Worm (Caenorhabditis elegans) whole organism, early embryonic: ENCODE results near the gene T23B5.6.

Experiments
- ama-1 ChIP-seq: fragments of 150-350 bp; optimal IDR thresholded peaks from 2 replicates; lab custom pipeline; 2014
- scrt-1 ChIP-seq: fragments of 200-800 bp; sonication (Bioruptor generic); IDR thresholded peaks from 2 replicates; pipeline ENCODE4 v1.3.6; 2022; ENCODE audit warnings: missing genetic modification characterization, missing compliant biosample characterization
- tbx-37 ChIP-seq: fragments of 200-800 bp; sonication (Bioruptor generic); conservative IDR thresholded peaks from 2 replicates; pipeline ENCODE4 v1.3.6; 2022; ENCODE audit warnings: missing genetic modification reagents, missing genetic modification characterization, missing compliant biosample characterization

DNA sequence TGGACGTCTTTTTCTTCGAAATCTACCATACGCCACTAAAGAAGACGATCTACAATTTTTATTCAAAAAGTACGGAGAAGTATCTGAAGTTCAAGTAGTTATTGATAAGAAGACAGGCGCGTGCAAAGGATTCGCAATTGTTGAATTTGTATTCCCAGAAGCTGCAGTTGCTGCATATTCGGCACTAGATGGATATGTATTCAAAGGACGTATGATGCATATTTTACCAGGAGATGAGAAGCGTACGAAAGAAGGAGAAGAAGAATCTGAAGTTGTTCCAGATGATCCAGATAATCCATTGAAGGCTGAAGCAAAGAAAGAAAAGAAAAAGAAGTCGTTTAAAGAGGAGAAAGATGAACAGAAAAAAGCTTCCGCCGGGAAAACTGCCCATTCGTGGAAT is 48.9 kb upstream of the T23B5.6 start:
- TF ChIP-seq scrt-1 (GFP tag; lab: Robert Waterston, UW) (no peak), ama-1 (lab: Kevin White, UChicago) (no peak), tbx-37 (GFP tag; lab: Robert Waterston, UW) (no peak)
